Fruit fly (Drosophila melanogaster): Measurements from ENCODE around the gene Grl62a.

Gene Grl62a

dm6 chr3L:2021858-2022257 is at the start of gene Grl62a:
Gene Grl62a (minus strand): TSS chr3L:2021958.
- TF ChIP-seq CG17801 (GFP tag; optimal IDR thresholded peaks at IDR 0.05; ENCODE audit: partially characterized antibody) = no peak

dm6 chr3L:2038124-2038523 is 16.4 kb upstream of the Grl62a start, which contains the start of gene CG42355:
Gene CG42355 (minus strand): TSS chr3L:2038224.
- no peak for TF ChIP-seq CG17801 (GFP tag; optimal IDR thresholded peaks at IDR 0.05; ENCODE audit: partially characterized antibody)

DNA sequence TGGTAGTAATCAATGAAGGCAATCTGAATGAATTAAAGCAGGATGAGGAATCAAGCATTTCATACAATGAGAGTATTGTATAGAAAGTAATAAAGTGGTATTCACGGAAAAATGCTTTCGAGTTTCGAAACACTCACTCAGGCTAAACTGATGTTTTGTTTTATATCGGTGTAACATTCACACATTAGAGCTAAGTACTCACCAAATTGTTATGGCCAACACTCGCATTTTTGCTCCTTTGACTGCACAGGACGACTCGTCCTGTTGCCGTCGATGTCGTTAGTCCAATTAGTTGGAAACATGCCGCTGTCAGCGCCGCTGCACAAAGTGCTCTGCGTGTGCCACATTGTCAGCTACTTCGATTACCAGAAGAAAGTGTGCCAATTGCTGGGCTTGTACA is 4.9 kb upstream of the Grl62a start, which contains the start of gene Grl62c:
TSS of gene Grl62c (plus strand) at position 301 of the 400 bp plus-strand sequence.
- TF ChIP-seq CG17801 (GFP tag; optimal IDR thresholded peaks at IDR 0.05; ENCODE audit: partially characterized antibody) = no peak

DNA sequence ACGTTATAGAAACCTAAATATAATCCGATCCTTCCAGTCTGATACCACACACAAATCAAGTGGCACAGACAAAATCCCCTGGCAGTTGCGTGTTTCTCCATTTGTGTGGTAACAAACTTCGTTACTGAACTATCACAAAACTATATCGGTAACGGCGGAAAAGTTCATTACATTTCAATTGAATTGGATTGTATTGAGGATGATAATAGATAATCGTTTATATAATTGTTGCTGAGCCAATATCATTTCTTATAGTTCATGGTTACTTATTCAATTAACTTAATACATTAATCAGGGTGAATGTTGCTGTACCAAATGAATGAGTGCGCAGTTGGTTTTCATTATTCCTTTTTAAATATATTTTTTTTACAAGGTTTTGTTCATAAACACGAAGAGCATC is 1.5 kb upstream of the Grl62a start, which contains the start of gene Grl62b:
TSS of gene Grl62b (minus strand) at position 101 of the 400 bp plus-strand sequence.
- TF ChIP-seq CG17801 (GFP tag; optimal IDR thresholded peaks at IDR 0.05; ENCODE audit: partially characterized antibody) = no peak

- no peak for TF ChIP-seq CG17801 (GFP tag; optimal IDR thresholded peaks at IDR 0.05; ENCODE audit: partially characterized antibody)
Observed at dm6 chr3L:2005551-2005950, 16.2 kb downstream of the Grl62a start, which contains the start of gene CG42841. Gene CG42841 (minus strand): TSS chr3L:2005651.

DNA sequence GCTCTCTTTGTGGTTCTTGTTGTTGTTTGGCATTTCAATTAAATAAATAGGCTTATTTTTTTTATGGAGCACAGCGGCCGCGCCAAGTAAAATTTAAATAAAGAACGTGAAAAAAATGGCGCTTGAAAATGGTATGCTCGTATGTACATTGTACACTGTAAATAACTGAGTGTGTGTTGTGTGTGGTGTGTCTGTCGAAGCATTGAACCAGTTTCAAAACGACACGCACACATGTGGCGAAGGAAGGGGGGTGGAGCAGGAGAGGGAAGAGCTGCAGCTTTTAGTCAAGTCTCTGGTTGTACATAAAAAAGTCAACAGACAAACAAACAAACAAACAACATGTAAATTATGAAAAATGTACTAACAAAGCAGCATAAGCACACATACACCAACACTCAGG is 17.0 kb downstream of the Grl62a start:
- TF ChIP-seq CG17801 (GFP tag; optimal IDR thresholded peaks at IDR 0.05; ENCODE audit: partially characterized antibody) = no peak

dm6 chr3L:1985406-1985805 is 36.4 kb downstream of the Grl62a start:
- TF ChIP-seq CG17801 (GFP tag; optimal IDR thresholded peaks at IDR 0.05; ENCODE audit: partially characterized antibody) = no peak

DNA sequence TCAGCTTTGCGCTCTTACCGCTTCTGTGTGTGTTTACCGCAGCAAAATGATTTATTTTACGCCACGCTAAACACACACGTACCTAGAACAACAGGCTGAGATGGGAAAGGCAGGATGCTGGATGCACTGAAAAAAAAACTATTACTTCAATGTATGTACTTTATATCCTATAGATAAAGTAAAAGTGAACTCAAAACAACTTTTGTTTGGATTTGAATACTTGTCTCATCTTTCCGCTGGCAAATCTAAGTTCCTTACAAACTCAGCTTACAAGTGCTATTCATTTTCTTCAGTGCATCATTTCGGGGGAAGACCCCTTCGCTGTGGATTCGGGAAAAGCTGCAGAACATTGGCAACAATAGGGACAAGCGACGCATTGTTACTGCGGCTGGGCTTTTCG is 45.0 kb downstream of the Grl62a start:
- TF ChIP-seq CG17801 (GFP tag; optimal IDR thresholded peaks at IDR 0.05; ENCODE audit: partially characterized antibody) = no peak

- no peak for TF ChIP-seq CG17801 (GFP tag; optimal IDR thresholded peaks at IDR 0.05; ENCODE audit: partially characterized antibody)
Observed at dm6 chr3L:1971103-1971742, 50.5 kb downstream of the Grl62a start, which contains the start of the genes CG11815 and acs. Gene CG11815 (minus strand): TSS chr3L:1971200. Gene acs (plus strand): TSS chr3L:1971638.
